Fruit fly (Drosophila melanogaster) whole organism, adult: Measurements from ENCODE around the gene side-II.

Experiments used
- CG11617 ChIP-seq: fragments of 200-800 bp; sonication (Bioruptor generic); optimal IDR thresholded peaks from 2 replicates; lab custom pipeline; 2017; ENCODE audit warnings: mild to moderate bottlenecking, missing biosample characterization, missing genetic modification reagents, missing genetic modification characterization
- CG12768 ChIP-seq: fragments of 200-800 bp; sonication (Bioruptor generic); optimal IDR thresholded peaks from 2 replicates; lab custom pipeline; 2017; ENCODE audit warnings: missing biosample characterization, missing genetic modification characterization, mild to moderate bottlenecking, moderate library complexity, missing genetic modification reagents
- CG14711 ChIP-seq: fragments of 200-800 bp; sonication (Bioruptor generic); optimal IDR thresholded peaks from 2 replicates; lab custom pipeline; 2018; ENCODE audit warnings: missing biosample characterization, mild to moderate bottlenecking, missing genetic modification characterization, moderate library complexity
- CG1620 ChIP-seq: fragments of 200-800 bp; sonication (Bioruptor generic); optimal IDR thresholded peaks from 2 replicates; lab custom pipeline; 2016; ENCODE audit warnings: missing biosample characterization, missing genetic modification characterization
- CG33017 ChIP-seq: fragments of 200-800 bp; sonication (Bioruptor generic); optimal IDR thresholded peaks from 2 replicates; lab custom pipeline; 2018; ENCODE audit warnings: missing biosample characterization, mild to moderate bottlenecking, missing genetic modification characterization, moderate library complexity
- CG5204 ChIP-seq: fragments of 200-800 bp; sonication (Bioruptor generic); optimal IDR thresholded peaks from 2 replicates; lab custom pipeline; 2016; ENCODE audit warnings: missing biosample characterization, missing genetic modification characterization
- CG7045 ChIP-seq: fragments of 200-800 bp; sonication (Bioruptor generic); optimal IDR thresholded peaks from 2 replicates; lab custom pipeline; 2017; ENCODE audit warnings: missing biosample characterization, mild to moderate bottlenecking, missing genetic modification characterization
- CG7101 ChIP-seq: fragments of 200-800 bp; sonication (Bioruptor generic); optimal IDR thresholded peaks from 2 replicates; lab custom pipeline; 2018; ENCODE audit warnings: missing biosample characterization, mild to moderate bottlenecking, missing genetic modification characterization, moderate library complexity
- Clk ChIP-seq: fragments of 200-800 bp; sonication (Bioruptor generic); optimal IDR thresholded peaks from 2 replicates; lab custom pipeline; 2017; ENCODE audit warnings: missing biosample characterization, missing genetic modification characterization
- Crg-1 ChIP-seq: fragments of 200-800 bp; sonication (Bioruptor generic); optimal IDR thresholded peaks from 2 replicates; lab custom pipeline; 2016; ENCODE audit warnings: missing biosample characterization, missing genetic modification characterization
- Hr96 ChIP-seq: fragments of 200-800 bp; sonication (Bioruptor generic); optimal IDR thresholded peaks from 2 replicates; lab custom pipeline; 2016; ENCODE audit warnings: missing biosample characterization, missing genetic modification characterization
- Mnt ChIP-seq: fragments of 200-800 bp; sonication (Bioruptor generic); optimal IDR thresholded peaks from 2 replicates; lab custom pipeline; 2016; ENCODE audit warnings: missing biosample characterization, mild to moderate bottlenecking, missing genetic modification characterization
- bab1 ChIP-seq: fragments of 200-800 bp; sonication (Bioruptor generic); optimal IDR thresholded peaks from 3 replicates; lab custom pipeline; 2019; ENCODE audit warnings: missing biosample characterization, mild to moderate bottlenecking, missing genetic modification characterization, moderate library complexity
- cic ChIP-seq: fragments of 200-800 bp; sonication (Bioruptor generic); optimal IDR thresholded peaks from 2 replicates; lab custom pipeline; 2017; ENCODE audit warnings: missing biosample characterization, mild to moderate bottlenecking, missing genetic modification characterization, moderate library complexity
- cnc ChIP-seq, 2 experiments: fragments of >200 bp; optimal IDR thresholded peaks; 2 replicates each; lab custom pipeline; 2017
- kay ChIP-seq: fragments of 200-800 bp; sonication (Bioruptor generic); peaks from one replicate; lab custom pipeline; 2016; ENCODE audit warnings: missing biosample characterization, missing genetic modification characterization, borderline replicate concordance
- ovo ChIP-seq: fragments of 200-800 bp; sonication (Bioruptor generic); optimal IDR thresholded peaks from 2 replicates; lab custom pipeline; 2016; ENCODE audit warnings: missing biosample characterization, missing genetic modification characterization
- pad ChIP-seq: fragments of 200-800 bp; sonication (Bioruptor generic); optimal IDR thresholded peaks from 3 replicates; lab custom pipeline; 2017; ENCODE audit warnings: missing biosample characterization, missing genetic modification characterization, mild to moderate bottlenecking, moderate library complexity, missing genetic modification reagents
- tj ChIP-seq: fragments of 200-800 bp; sonication (Bioruptor generic); optimal IDR thresholded peaks from 3 replicates; lab custom pipeline; 2017; ENCODE audit warnings: missing biosample characterization, mild to moderate bottlenecking, missing genetic modification characterization, moderate library complexity
- toe ChIP-seq: fragments of 200-800 bp; sonication (Bioruptor generic); optimal IDR thresholded peaks from 2 replicates; lab custom pipeline; 2016; ENCODE audit warnings: missing biosample characterization, missing genetic modification characterization

side-II gene

dm6 chr2L:15005505-15005904 is 33.4 kb upstream of the side-II start, which contains the start of gene DCTN5-p25:
Gene DCTN5-p25, plus strand, starts transcription at chr2L:15005733.
- peak; percentile 14 for TF ChIP-seq bab1 (GFP tag; lab: Kevin White, UChicago)
- TF ChIP-seq Crg-1 = no peak

dm6 chr2L:15001847-15002246 is 29.7 kb upstream of the side-II start:
- TF ChIP-seq ovo (GFP tag; lab: Kevin White, UChicago) (no peak), CG7101 (tag; lab: Kevin White, UChicago) (no peak), bab1 (GFP tag; lab: Kevin White, UChicago) (no peak), Hr96 (no peak), cnc (optimal IDR thresholded peaks at IDR 0.05; lab: Kevin White, UChicago) (no peak), Mnt (GFP tag; lab: Kevin White, UChicago) (no peak), CG1620 (GFP tag; lab: Kevin White, UChicago) (no peak), CG11617 (GFP tag; lab: Kevin White, UChicago) (no peak), Clk (GFP tag; lab: Kevin White, UChicago) (no peak), CG33017 (tag; lab: Kevin White, UChicago) (no peak), pad (GFP tag; lab: Kevin White, UChicago) (no peak)

- TF ChIP-seq Clk (GFP tag; lab: Kevin White, UChicago) = no peak
- TF ChIP-seq CG33017 (tag; lab: Kevin White, UChicago) = no peak
- no peak for TF ChIP-seq CG14711
- TF ChIP-seq kay (GFP tag; lab: Kevin White, UChicago) = no peak
- no peak for TF ChIP-seq CG12768 (GFP tag; lab: Kevin White, UChicago)
- TF ChIP-seq ovo (GFP tag; lab: Kevin White, UChicago) = no peak
- TF ChIP-seq bab1 (GFP tag; lab: Kevin White, UChicago) = no peak
- TF ChIP-seq Mnt (GFP tag; lab: Kevin White, UChicago) = no peak
- no peak for TF ChIP-seq CG7045 (GFP tag; lab: Kevin White, UChicago)
- TF ChIP-seq CG1620 (GFP tag; lab: Kevin White, UChicago) = no peak
- TF ChIP-seq CG5204 (GFP tag; lab: Kevin White, UChicago) = no peak
- TF ChIP-seq CG7101 (tag; lab: Kevin White, UChicago) = no peak
- TF ChIP-seq Hr96 = no peak
- no peak for TF ChIP-seq cic
- TF ChIP-seq cnc (optimal IDR thresholded peaks at IDR 0.05; lab: Kevin White, UChicago) = no peak
- TF ChIP-seq CG11617 (GFP tag; lab: Kevin White, UChicago) = no peak
- TF ChIP-seq pad (GFP tag; lab: Kevin White, UChicago) = no peak
- TF ChIP-seq Crg-1 = no peak
Measured at dm6 chr2L:15000360-15000759, 28.3 kb upstream of the side-II start.

dm6 chr2L:14997370-14997769 is 25.3 kb upstream of the side-II start, which contains the start of gene mol:
Gene mol, minus strand, starts transcription at chr2L:14997559.
- TF ChIP-seq CG1620 (GFP tag; lab: Kevin White, UChicago) (no peak), bab1 (GFP tag; lab: Kevin White, UChicago) (no peak), cic (no peak), ovo (GFP tag; lab: Kevin White, UChicago) (no peak), toe (GFP tag; lab: Kevin White, UChicago) (no peak), CG7045 (GFP tag; lab: Kevin White, UChicago) (no peak), Clk (GFP tag; lab: Kevin White, UChicago) (no peak), CG11617 (GFP tag; lab: Kevin White, UChicago) (no peak)

dm6 chr2L:14995594-14996463 is 23.7 kb upstream of the side-II start:
- peak; percentile 22 for TF ChIP-seq CG7101 (tag; lab: Kevin White, UChicago)
- TF ChIP-seq ovo (GFP tag; lab: Kevin White, UChicago) = no peak
- peak; percentile 50 for TF ChIP-seq bab1 (GFP tag; lab: Kevin White, UChicago)
- peak; percentile 19 for TF ChIP-seq CG7045 (GFP tag; lab: Kevin White, UChicago)
- peak; percentile 51 for TF ChIP-seq CG14711
- peak; percentile 48 for TF ChIP-seq pad (GFP tag; lab: Kevin White, UChicago)
- no peak for TF ChIP-seq tj (GFP tag; lab: Kevin White, UChicago)
- TF ChIP-seq CG11617 (GFP tag; lab: Kevin White, UChicago) = no peak
- TF ChIP-seq CG5204 (GFP tag; lab: Kevin White, UChicago) = no peak

dm6 chr2L:14994834-14995506 is 22.9 kb upstream of the side-II start:
- TF ChIP-seq cic = no peak
- TF ChIP-seq tj (GFP tag; lab: Kevin White, UChicago) = no peak
- TF ChIP-seq pad (GFP tag; lab: Kevin White, UChicago) = no peak
- TF ChIP-seq Mnt (GFP tag; lab: Kevin White, UChicago) = no peak
- no peak for TF ChIP-seq bab1 (GFP tag; lab: Kevin White, UChicago)
- TF ChIP-seq CG14711 = no peak
- TF ChIP-seq toe (GFP tag; lab: Kevin White, UChicago) = no peak
- no peak for TF ChIP-seq CG7045 (GFP tag; lab: Kevin White, UChicago)
- TF ChIP-seq CG7101 (tag; lab: Kevin White, UChicago) = no peak
- TF ChIP-seq CG12768 (GFP tag; lab: Kevin White, UChicago) = no peak
